Worm (Caenorhabditis elegans) whole organism, L1 larva: ENCODE results near the gene pho-7.
A peak's percentile ranks its signal among the peaks of the same experiment; 100 is the strongest.

Experiments
- C04F5.9 ChIP-seq: sonication (generic microtip); optimal IDR thresholded peaks from 2 replicates; lab custom pipeline; 2016; ENCODE audit warnings: missing genetic modification characterization, missing compliant biosample characterization
- F16B12.6 ChIP-seq: fragments of 150-350 bp; optimal IDR thresholded peaks from 2 replicates; lab custom pipeline; 2014; ENCODE audit warnings: missing biosample characterization, missing genetic modification characterization
- aha-1 ChIP-seq: fragments of 150-350 bp; optimal IDR thresholded peaks from 2 replicates; lab custom pipeline; 2014; ENCODE audit warnings: missing biosample characterization, missing genetic modification characterization
- aly-2 ChIP-seq: fragments of 150-350 bp; optimal IDR thresholded peaks from 2 replicates; lab custom pipeline; 2014; ENCODE audit warnings: missing biosample characterization, missing genetic modification characterization
- ama-1 ChIP-seq: fragments of 150-350 bp; optimal IDR thresholded peaks from 2 replicates; lab custom pipeline; 2014
- ceh-90 ChIP-seq: sonication (generic microtip); optimal IDR thresholded peaks from 2 replicates; lab custom pipeline; 2016; ENCODE audit warnings: missing genetic modification characterization, missing compliant biosample characterization
- ces-1 ChIP-seq: fragments of 150-350 bp; optimal IDR thresholded peaks from 2 replicates; lab custom pipeline; 2014; ENCODE audit warnings: missing biosample characterization, missing genetic modification reagents, missing genetic modification characterization
- dpl-1 ChIP-seq, 3 experiments: fragments of 150-350 bp in 2 of 3; sonication (generic microtip) in 1 of 3; optimal IDR thresholded peaks; 2 replicates each; lab custom pipeline; 2014 to 2017; ENCODE audit warnings: missing biosample characterization in 3 of 3, missing genetic modification characterization in 3 of 3, missing genetic modification reagents in 3 of 3
- dsc-1 ChIP-seq: sonication (generic microtip); optimal IDR thresholded peaks from 2 replicates; lab custom pipeline; 2016; ENCODE audit warnings: mild to moderate bottlenecking, missing genetic modification characterization, missing compliant biosample characterization
- egl-27 ChIP-seq, 2 experiments: fragments of 150-350 bp in 1 of 2; sonication (generic microtip); optimal IDR thresholded peaks; 3 replicates each; lab custom pipeline; 2017 to 2018; ENCODE audit warnings: missing biosample characterization in 2 of 2, missing genetic modification characterization in 2 of 2, missing genetic modification reagents in 2 of 2
- elt-2 ChIP-seq: sonication (generic microtip); optimal IDR thresholded peaks from 2 replicates; lab custom pipeline; 2016; ENCODE audit warnings: missing genetic modification characterization, mild to moderate bottlenecking, inconsistent platforms, missing compliant biosample characterization, missing genetic modification reagents
- fkh-10 ChIP-seq: sonication (generic microtip); optimal IDR thresholded peaks from 2 replicates; lab custom pipeline; 2017; ENCODE audit warnings: missing biosample characterization, missing genetic modification reagents, missing genetic modification characterization
- fkh-4 ChIP-seq: sonication (generic microtip); optimal IDR thresholded peaks from 2 replicates; lab custom pipeline; 2016; ENCODE audit warnings: missing compliant biosample characterization, missing genetic modification characterization, borderline replicate concordance
- fkh-8 ChIP-seq: sonication (generic microtip); optimal IDR thresholded peaks from 2 replicates; lab custom pipeline; 2016; ENCODE audit warnings: mild to moderate bottlenecking, missing genetic modification characterization, missing compliant biosample characterization
- lin-15B ChIP-seq: fragments of 150-350 bp; sonication (generic microtip); optimal IDR thresholded peaks from 3 replicates; lab custom pipeline; 2014; ENCODE audit warnings: missing biosample characterization, missing genetic modification characterization
- lin-39 ChIP-seq: fragments of 150-350 bp; optimal IDR thresholded peaks from 2 replicates; lab custom pipeline; 2014; ENCODE audit warnings: missing biosample characterization, missing genetic modification reagents, missing genetic modification characterization
- lsy-2 ChIP-seq, 2 experiments: fragments of 150-350 bp; optimal IDR thresholded peaks; 2 replicates each; lab custom pipeline; 2014; ENCODE audit warnings: missing biosample characterization in 2 of 2, missing genetic modification characterization in 2 of 2
- mdl-1 ChIP-seq, 2 experiments: fragments of 150-350 bp; optimal IDR thresholded peaks; 2 replicates each; lab custom pipeline; 2014 to 2017; ENCODE audit warnings: missing biosample characterization in 2 of 2, missing genetic modification characterization in 2 of 2, inconsistent platforms in 1 of 2
- mef-2 ChIP-seq: fragments of 150-350 bp; optimal IDR thresholded peaks from 2 replicates; lab custom pipeline; 2014; ENCODE audit warnings: missing biosample characterization, missing genetic modification characterization
- mep-1 ChIP-seq: fragments of 150-350 bp; optimal IDR thresholded peaks from 2 replicates; lab custom pipeline; 2014; ENCODE audit warnings: missing biosample characterization, missing genetic modification characterization
- nhr-237 ChIP-seq: fragments of 150-350 bp; optimal IDR thresholded peaks from 2 replicates; lab custom pipeline; 2014; ENCODE audit warnings: missing biosample characterization, missing genetic modification characterization
- nhr-47 ChIP-seq: sonication (generic microtip); optimal IDR thresholded peaks from 2 replicates; lab custom pipeline; 2016; ENCODE audit warnings: mild to moderate bottlenecking, missing genetic modification characterization, moderate library complexity, missing compliant biosample characterization
- nhr-71 ChIP-seq: sonication (generic microtip); optimal IDR thresholded peaks from 2 replicates; lab custom pipeline; 2016; ENCODE audit warnings: mild to moderate bottlenecking, missing genetic modification characterization, moderate library complexity, missing compliant biosample characterization
- nhr-77 ChIP-seq: fragments of 150-350 bp; optimal IDR thresholded peaks from 2 replicates; lab custom pipeline; 2014; ENCODE audit warnings: missing biosample characterization, missing genetic modification characterization
- nhr-84 ChIP-seq: sonication (generic microtip); optimal IDR thresholded peaks from 2 replicates; lab custom pipeline; 2017; ENCODE audit warnings: missing biosample characterization, missing genetic modification characterization
- pag-3 ChIP-seq: sonication (generic microtip); optimal IDR thresholded peaks from 2 replicates; lab custom pipeline; 2017; ENCODE audit warnings: missing genetic modification characterization, mild to moderate bottlenecking, missing compliant biosample characterization, antibody characterized with exemption, borderline replicate concordance; ENCODE audit not compliant: insufficient read depth
- pax-3 ChIP-seq: fragments of 200-800 bp; sonication (Bioruptor generic); optimal IDR thresholded peaks from 2 replicates; lab custom pipeline; 2018; ENCODE audit warnings: mild to moderate bottlenecking, missing genetic modification characterization, moderate library complexity, missing compliant biosample characterization
- sup-37 ChIP-seq: fragments of 200-800 bp; sonication (Bioruptor generic); optimal IDR thresholded peaks from 2 replicates; lab custom pipeline; 2018; ENCODE audit warnings: mild to moderate bottlenecking, missing genetic modification characterization, missing compliant biosample characterization
- unc-30 ChIP-seq: sonication (generic microtip); optimal IDR thresholded peaks from 2 replicates; lab custom pipeline; 2017; ENCODE audit warnings: missing biosample characterization, missing genetic modification characterization
- vab-15 ChIP-seq: sonication (generic microtip); optimal IDR thresholded peaks from 2 replicates; lab custom pipeline; 2017; ENCODE audit warnings: missing genotype, mild to moderate bottlenecking, missing genetic modification characterization, missing compliant biosample characterization
- xbp-1 ChIP-seq: sonication (generic microtip); optimal IDR thresholded peaks from 2 replicates; lab custom pipeline; 2016; ENCODE audit warnings: missing genetic modification characterization, missing compliant biosample characterization
- zag-1 ChIP-seq: fragments of 150-350 bp; optimal IDR thresholded peaks from 2 replicates; lab custom pipeline; 2014; ENCODE audit warnings: missing biosample characterization, missing genetic modification characterization
- ztf-11 ChIP-seq, 2 experiments: sonication (generic microtip); optimal IDR thresholded peaks; 2 replicates each; lab custom pipeline; 2016 to 2017; ENCODE audit warnings: missing genetic modification characterization in 2 of 2, missing biosample characterization in 1 of 2, missing compliant biosample characterization in 1 of 2

The pho-7 gene

ce11 chrX:10963453-10964046, 22.4 kb upstream of the pho-7 start, which contains the start of gene nas-10 (continued):
- TF ChIP-seq pag-3 (tag; lab: Kevin White, UChicago) (no peak), dpl-1 (GFP tag; optimal IDR thresholded peaks at IDR 0.05; lab: Kevin White, UChicago) (no peak), mep-1 (tag; lab: Kevin White, UChicago) (peak; percentile 54)

DNA sequence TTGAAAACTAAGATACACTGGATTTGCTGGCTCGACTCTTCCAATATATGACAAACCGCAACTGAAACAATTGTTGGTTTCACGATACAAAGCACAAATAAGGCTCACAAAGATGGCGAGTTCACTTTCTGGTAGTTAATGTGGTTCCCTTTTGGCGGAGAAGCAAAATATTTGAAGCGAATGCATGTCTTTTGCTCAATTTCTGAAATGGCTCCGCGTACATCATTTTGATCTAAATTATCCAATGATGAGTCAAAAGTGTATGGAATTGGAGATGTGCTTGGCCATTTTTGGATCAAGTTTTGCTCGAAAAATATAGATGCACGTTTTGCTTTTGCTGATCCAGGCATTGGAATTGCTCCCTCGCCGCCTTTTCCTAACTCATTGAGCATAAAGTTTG, 20.6 kb upstream of the pho-7 start:
- TF ChIP-seq lin-15B (tag; lab: Kevin White, UChicago) (no peak), aly-2 (tag; lab: Kevin White, UChicago) (no peak), C04F5.9 (tag; lab: Kevin White, UChicago) (no peak), lsy-2 (tag; optimal IDR thresholded peaks at IDR 0.05; lab: Kevin White, UChicago) (no peak), pag-3 (tag; lab: Kevin White, UChicago) (no peak), vab-15 (no peak)

- no peak for TF ChIP-seq ama-1 (lab: Kevin White, UChicago)
- no peak for TF ChIP-seq lin-39 (tag; lab: Kevin White, UChicago)
- TF ChIP-seq aha-1 (tag; lab: Kevin White, UChicago) = no peak
- TF ChIP-seq nhr-77 (tag; lab: Kevin White, UChicago) = no peak
- no peak for TF ChIP-seq zag-1 (tag; lab: Kevin White, UChicago)
- no peak for TF ChIP-seq sup-37 (GFP tag; lab: Kevin White, UChicago)
- TF ChIP-seq egl-27 (tag; optimal IDR thresholded peaks at IDR 0.05; lab: Kevin White, UChicago) = no peak
- no peak for TF ChIP-seq fkh-8
- no peak for TF ChIP-seq nhr-71 (tag; lab: Kevin White, UChicago)
- no peak for TF ChIP-seq fkh-4 (tag; lab: Kevin White, UChicago)
- no peak for TF ChIP-seq nhr-47 (tag; lab: Kevin White, UChicago)
- no peak for TF ChIP-seq nhr-237 (tag; lab: Kevin White, UChicago)
- no peak for TF ChIP-seq nhr-84 (tag; lab: Kevin White, UChicago)
- no peak for TF ChIP-seq lsy-2 (tag; optimal IDR thresholded peaks at IDR 0.05; lab: Kevin White, UChicago)
- no peak for TF ChIP-seq unc-30 (tag; lab: Kevin White, UChicago)
Measured at ce11 chrX:10959136-10959535, 18.0 kb upstream of the pho-7 start, which contains the start of gene K09C8.2. TSS of gene K09C8.2 (plus strand) at chrX:10959436.

DNA sequence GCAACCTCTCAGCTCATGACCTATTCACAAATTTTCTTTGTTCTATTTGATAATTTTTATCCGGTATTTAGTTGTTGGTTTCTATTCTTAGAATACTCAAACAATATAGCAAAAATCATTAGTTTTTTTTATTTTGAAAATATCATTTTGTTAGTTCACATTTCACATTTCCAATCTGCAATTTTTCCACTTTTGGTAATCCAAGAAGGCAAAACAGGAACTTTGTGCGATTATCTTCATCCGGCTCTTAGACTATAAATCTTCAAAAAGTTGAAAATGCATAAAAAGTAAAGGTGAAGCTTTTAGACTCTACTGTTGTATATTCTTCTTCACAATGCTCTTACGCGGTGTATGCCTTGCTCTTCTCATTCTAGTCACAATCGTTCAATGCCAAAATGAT, 17.3 kb upstream of the pho-7 start, which contains the start of gene nlp-19:
Gene nlp-19, plus strand, starts transcription at position 301 of the 400 bp plus-strand sequence.
- TF ChIP-seq ztf-11 (tag; optimal IDR thresholded peaks at IDR 0.05; lab: Kevin White, UChicago) (no peak), nhr-77 (tag; lab: Kevin White, UChicago) (no peak), dsc-1 (tag; lab: Kevin White, UChicago) (no peak), fkh-10 (GFP tag; lab: Kevin White, UChicago) (no peak), F16B12.6 (no peak), mef-2 (tag; lab: Kevin White, UChicago) (no peak)

- TF ChIP-seq ces-1 (GFP tag; lab: Kevin White, UChicago) = no peak
- no peak for TF ChIP-seq mdl-1 (tag; optimal IDR thresholded peaks at IDR 0.05; lab: Kevin White, UChicago)
- no peak for TF ChIP-seq ceh-90 (tag; lab: Kevin White, UChicago)
- no peak for TF ChIP-seq pax-3 (tag; lab: Kevin White, UChicago)
- TF ChIP-seq elt-2 = peak; percentile 5
- TF ChIP-seq xbp-1 = no peak
- no peak for TF ChIP-seq C04F5.9 (tag; lab: Kevin White, UChicago)
Measured at ce11 chrX:10956972-10957678, 16.0 kb upstream of the pho-7 start.
